Fruit fly (Drosophila melanogaster) whole organism, embryonic: Measurements from ENCODE around the gene CG32276.

ENCODE experiments used
- Adf1 ChIP-seq: fragments of 200-800 bp; sonication (Bioruptor generic); IDR thresholded peaks from 2 replicates; pipeline ENCODE4 v1.3.6; 2022; ENCODE audit warnings: missing biosample characterization, missing genetic modification characterization
- BEAF-32 ChIP-seq: fragments of 200-800 bp; sonication (Bioruptor generic); optimal IDR thresholded peaks from 3 replicates; lab custom pipeline; 2017; ENCODE audit warnings: missing biosample characterization, missing genetic modification characterization, mild to moderate bottlenecking, moderate library complexity, missing genetic modification reagents
- Blimp-1 ChIP-seq: fragments of 200-800 bp; sonication (Bioruptor generic); optimal IDR thresholded peaks from 3 replicates; lab custom pipeline; 2018; ENCODE audit warnings: missing biosample characterization, missing genetic modification characterization, mild to moderate bottlenecking, moderate library complexity, missing genetic modification reagents
- CG12659 ChIP-seq: fragments of 200-800 bp; sonication (Bioruptor generic); optimal IDR thresholded peaks from 3 replicates; lab custom pipeline; 2017; ENCODE audit warnings: mild to moderate bottlenecking, missing biosample characterization, missing genetic modification reagents, missing genetic modification characterization
- CG13775 ChIP-seq: fragments of 200-800 bp; sonication (Bioruptor generic); optimal IDR thresholded peaks from 3 replicates; lab custom pipeline; 2017; ENCODE audit warnings: missing biosample characterization, mild to moderate bottlenecking, missing genetic modification characterization
- CG15514 ChIP-seq: fragments of 200-800 bp; sonication (Bioruptor generic); optimal IDR thresholded peaks from 3 replicates; lab custom pipeline; 2017; ENCODE audit warnings: missing biosample characterization, missing genetic modification characterization, mild to moderate bottlenecking, moderate library complexity, missing genetic modification reagents
- CG17186 ChIP-seq: fragments of 200-800 bp; sonication (Bioruptor generic); optimal IDR thresholded peaks from 3 replicates; lab custom pipeline; 2017; ENCODE audit warnings: missing biosample characterization, missing genetic modification reagents, missing genetic modification characterization
- CG18619 ChIP-seq: fragments of 200-800 bp; sonication (Bioruptor generic); optimal IDR thresholded peaks from 3 replicates; lab custom pipeline; 2017; ENCODE audit warnings: missing biosample characterization, mild to moderate bottlenecking, missing genetic modification characterization
- CG2116 ChIP-seq: fragments of 200-800 bp; sonication (Bioruptor generic); optimal IDR thresholded peaks from 3 replicates; lab custom pipeline; 2018; ENCODE audit warnings: missing biosample characterization, mild to moderate bottlenecking, missing genetic modification characterization
- CG2120 ChIP-seq: fragments of 200-800 bp; sonication (Bioruptor generic); optimal IDR thresholded peaks from 3 replicates; lab custom pipeline; 2016; ENCODE audit warnings: missing biosample characterization, missing genetic modification characterization
- CG34376 ChIP-seq: fragments of 200-800 bp; sonication (Bioruptor generic); optimal IDR thresholded peaks from 2 replicates; lab custom pipeline; 2018; ENCODE audit warnings: missing biosample characterization, mild to moderate bottlenecking, missing genetic modification characterization
- CG34422 ChIP-seq: fragments of 200-800 bp; sonication (Bioruptor generic); IDR thresholded peaks from 3 replicates; pipeline ENCODE4 v1.3.6; 2022; ENCODE audit warnings: missing biosample characterization, missing genetic modification characterization
- CG3847 ChIP-seq: fragments of 200-800 bp; sonication (Bioruptor generic); IDR thresholded peaks from 2 replicates; pipeline ENCODE4 v1.3.6; 2022; ENCODE audit warnings: missing biosample characterization, missing genetic modification characterization
- CG4617 ChIP-seq: fragments of 200-800 bp; sonication (Bioruptor generic); optimal IDR thresholded peaks from 3 replicates; lab custom pipeline; 2016; ENCODE audit warnings: missing biosample characterization, missing genetic modification characterization, borderline replicate concordance
- CG6683 ChIP-seq: fragments of 200-800 bp; sonication (Bioruptor generic); optimal IDR thresholded peaks from 2 replicates; lab custom pipeline; 2017; ENCODE audit warnings: missing biosample characterization, mild to moderate bottlenecking, missing genetic modification characterization, missing genetic modification reagents
- CG6813 ChIP-seq: fragments of 200-800 bp; sonication (Bioruptor generic); optimal IDR thresholded peaks from 2 replicates; lab custom pipeline; 2017; ENCODE audit warnings: missing biosample characterization, missing genetic modification characterization, mild to moderate bottlenecking, moderate library complexity, missing genetic modification reagents
- CG9797 ChIP-seq: fragments of 200-800 bp; sonication (Bioruptor generic); optimal IDR thresholded peaks from 3 replicates; lab custom pipeline; 2018; ENCODE audit warnings: missing biosample characterization, mild to moderate bottlenecking, missing genetic modification characterization
- Ets97D ChIP-seq: fragments of 200-800 bp; sonication (Bioruptor generic); optimal IDR thresholded peaks from 3 replicates; lab custom pipeline; 2016; ENCODE audit warnings: missing biosample characterization, missing genetic modification characterization
- HLHmδ ChIP-seq: fragments of 200-800 bp; sonication (Bioruptor generic); optimal IDR thresholded peaks from 2 replicates; lab custom pipeline; 2018; ENCODE audit warnings: missing biosample characterization, mild to moderate bottlenecking, missing genetic modification characterization, moderate library complexity
- HmgZ ChIP-seq: fragments of 200-800 bp; sonication (Bioruptor generic); optimal IDR thresholded peaks from 2 replicates; lab custom pipeline; 2018; ENCODE audit warnings: missing biosample characterization, mild to moderate bottlenecking, missing genetic modification characterization
- Hsf ChIP-seq: fragments of 200-800 bp; sonication (Bioruptor generic); optimal IDR thresholded peaks from 3 replicates; lab custom pipeline; 2016; ENCODE audit warnings: missing biosample characterization, missing genetic modification characterization
- Lhr ChIP-seq: fragments of 200-800 bp; sonication (Bioruptor generic); optimal IDR thresholded peaks from 3 replicates; lab custom pipeline; 2017; ENCODE audit warnings: mild to moderate bottlenecking, missing biosample characterization, missing genetic modification reagents, missing genetic modification characterization
- MESR4 ChIP-seq: fragments of 200-800 bp; sonication (Bioruptor generic); optimal IDR thresholded peaks from 2 replicates; lab custom pipeline; 2018; ENCODE audit warnings: missing biosample characterization, mild to moderate bottlenecking, missing genetic modification characterization, moderate library complexity
- MTF-1 ChIP-seq: fragments of 200-800 bp; sonication (Bioruptor generic); optimal IDR thresholded peaks from 2 replicates; lab custom pipeline; 2018; ENCODE audit warnings: missing biosample characterization, mild to moderate bottlenecking, missing genetic modification characterization, borderline replicate concordance
- Med ChIP-seq: fragments of 200-800 bp; sonication (Bioruptor generic); peaks from one replicate; lab custom pipeline; 2016; ENCODE audit warnings: missing biosample characterization, missing genetic modification characterization, mild to moderate bottlenecking, inconsistent platforms, moderate library complexity
- Myb ChIP-seq: fragments of 200-800 bp; sonication (Bioruptor generic); optimal IDR thresholded peaks from 2 replicates; lab custom pipeline; 2016; ENCODE audit warnings: missing biosample characterization, missing genetic modification characterization
- Stat92E ChIP-seq, 3 experiments: fragments of >200 bp in 2 of 3; fragments of 200-800 bp in 1 of 3; sonication (Bioruptor generic) in 1 of 3; optimal IDR thresholded peaks; 2 replicates each; lab custom pipeline; 2017 to 2019; ENCODE audit warnings: missing biosample characterization in 3 of 3, missing genetic modification characterization in 3 of 3, mild to moderate bottlenecking in 1 of 3, moderate library complexity in 1 of 3
- Trl ChIP-seq, 3 experiments: fragments of >200 bp in 2 of 3; fragments of 200-800 bp in 1 of 3; sonication (Bioruptor generic) in 1 of 3; optimal IDR thresholded peaks; 2 replicates in 1 of 3; 3 replicates in 2 of 3; lab custom pipeline; 2016 to 2017; ENCODE audit warnings: missing biosample characterization in 1 of 3, missing genetic modification characterization in 1 of 3
- YL-1 ChIP-seq: fragments of 200-800 bp; sonication (Bioruptor generic); optimal IDR thresholded peaks from 3 replicates; lab custom pipeline; 2017; ENCODE audit warnings: missing biosample characterization, mild to moderate bottlenecking, missing genetic modification characterization
- az2 ChIP-seq: fragments of 200-800 bp; sonication (Bioruptor generic); optimal IDR thresholded peaks from 3 replicates; lab custom pipeline; 2016; ENCODE audit warnings: missing biosample characterization, missing genetic modification characterization
- bigmax ChIP-seq: fragments of 200-800 bp; sonication (Bioruptor generic); optimal IDR thresholded peaks from 2 replicates; lab custom pipeline; 2018; ENCODE audit warnings: missing biosample characterization, mild to moderate bottlenecking, missing genetic modification characterization
- cad ChIP-seq: fragments of >200 bp; optimal IDR thresholded peaks from 2 replicates; lab custom pipeline; 2017; ENCODE audit warnings: missing biosample characterization, missing genetic modification characterization
- caup ChIP-seq: fragments of 200-800 bp; sonication (Bioruptor generic); optimal IDR thresholded peaks from 3 replicates; lab custom pipeline; 2017; ENCODE audit warnings: missing biosample characterization, mild to moderate bottlenecking, missing genetic modification characterization, moderate library complexity; ENCODE audit not compliant: severe bottlenecking
- chif ChIP-seq, 2 experiments: fragments of 200-800 bp; sonication (Bioruptor generic); optimal IDR thresholded peaks; 3 replicates each; lab custom pipeline; 2016; ENCODE audit warnings: missing biosample characterization in 2 of 2, missing genetic modification characterization in 2 of 2
- ftz-f1 ChIP-seq: fragments of 200-800 bp; sonication (Bioruptor generic); optimal IDR thresholded peaks from 2 replicates; lab custom pipeline; 2016; ENCODE audit warnings: missing biosample characterization, missing genetic modification characterization
- gfzf ChIP-seq: fragments of 200-800 bp; sonication (Bioruptor generic); optimal IDR thresholded peaks from 2 replicates; lab custom pipeline; 2016; ENCODE audit warnings: missing biosample characterization, mild to moderate bottlenecking, missing genetic modification characterization, moderate library complexity
- kah ChIP-seq: fragments of 200-800 bp; sonication (Bioruptor generic); optimal IDR thresholded peaks from 2 replicates; lab custom pipeline; 2018; ENCODE audit warnings: missing biosample characterization, mild to moderate bottlenecking, missing genetic modification characterization
- knrl ChIP-seq: fragments of 200-800 bp; sonication (Bioruptor generic); IDR thresholded peaks from 3 replicates; pipeline ENCODE4 v1.3.6; 2022; ENCODE audit warnings: missing biosample characterization, missing genetic modification characterization; ENCODE audit not compliant: partially characterized antibody
- mirr ChIP-seq: fragments of 200-800 bp; sonication (Bioruptor generic); optimal IDR thresholded peaks from 3 replicates; lab custom pipeline; 2018; ENCODE audit warnings: missing biosample characterization, mild to moderate bottlenecking, missing genetic modification characterization
- nau ChIP-seq: fragments of 200-800 bp; sonication (Bioruptor generic); optimal IDR thresholded peaks from 3 replicates; lab custom pipeline; 2017; ENCODE audit warnings: missing biosample characterization, mild to moderate bottlenecking, missing genetic modification characterization, missing genetic modification reagents
- nmo ChIP-seq: fragments of 200-800 bp; sonication (Bioruptor generic); optimal IDR thresholded peaks from 2 replicates; lab custom pipeline; 2018; ENCODE audit warnings: missing biosample characterization, mild to moderate bottlenecking, missing genetic modification characterization, moderate library complexity
- pzg ChIP-seq: fragments of 200-800 bp; sonication (Bioruptor generic); optimal IDR thresholded peaks from 3 replicates; lab custom pipeline; 2018; ENCODE audit warnings: missing biosample characterization, mild to moderate bottlenecking, missing genetic modification characterization, moderate library complexity
- row ChIP-seq: fragments of 200-800 bp; sonication (Bioruptor generic); IDR thresholded peaks from 3 replicates; pipeline ENCODE4 v1.3.6; 2022; ENCODE audit warnings: missing biosample characterization, missing genetic modification characterization
- tna ChIP-seq: fragments of 200-800 bp; sonication (Bioruptor generic); IDR thresholded peaks from 2 replicates; pipeline ENCODE4 v1.3.6; 2022; ENCODE audit warnings: missing biosample characterization, missing genetic modification characterization; ENCODE audit not compliant: partially characterized antibody
- zfh2 ChIP-seq: fragments of 200-800 bp; sonication (Bioruptor generic); optimal IDR thresholded peaks from 2 replicates; lab custom pipeline; 2016; ENCODE audit warnings: missing biosample characterization, missing genetic modification characterization

CG32276 gene

dm6 chr3L:3218859-3219258 is 20.0 kb upstream of the CG32276 start, which contains the start of the genes hob and nSMase (continued):
- peak; percentile 7; the same call in 1 of the 3 replicates for TF ChIP-seq CG34422 (GFP tag; lab: Robert Waterston, UW)
- TF ChIP-seq Hsf, result peak; percentile 28
- TF ChIP-seq HmgZ (tag; lab: Kevin White, UChicago), result peak; percentile 12
- TF ChIP-seq CG13775 (GFP tag; lab: Kevin White, UChicago), result peak; percentile 22
- peak; percentile 76 for TF ChIP-seq Med (GFP tag; lab: Kevin White, UChicago)
- peak; percentile 58 for TF ChIP-seq CG17186 (GFP tag; lab: Kevin White, UChicago)
- peak; percentile 52 for TF ChIP-seq Lhr (GFP tag; lab: Kevin White, UChicago)
- no peak for TF ChIP-seq cad (GFP tag; lab: Kevin White, UChicago)
- peak in 1 of 3 experiments; percentile 40 for TF ChIP-seq Stat92E (GFP tag; optimal IDR thresholded peaks at IDR 0.05; lab: Kevin White, UChicago)
- TF ChIP-seq az2 (GFP tag; lab: Kevin White, UChicago), result no peak
- peak; percentile 60 for TF ChIP-seq CG4617
- TF ChIP-seq bigmax (GFP tag; lab: Kevin White, UChicago), result peak; percentile 10
- peak; percentile 42 for TF ChIP-seq BEAF-32 (GFP tag; lab: Kevin White, UChicago)
- no peak for TF ChIP-seq mirr (GFP tag; lab: Kevin White, UChicago)
- peak; percentile 43 for TF ChIP-seq CG2120 (GFP tag; lab: Kevin White, UChicago)
- TF ChIP-seq zfh2, result no peak
- TF ChIP-seq CG12659 (GFP tag; lab: Kevin White, UChicago), result peak; percentile 70
- TF ChIP-seq MESR4 (GFP tag; lab: Kevin White, UChicago), result no peak
- peak; percentile 27 for TF ChIP-seq ftz-f1 (GFP tag; lab: Kevin White, UChicago)
- peak; percentile 59 for TF ChIP-seq Ets97D (GFP tag; lab: Kevin White, UChicago)
- TF ChIP-seq gfzf, result peak; percentile 95
- TF ChIP-seq YL-1 (GFP tag; lab: Kevin White, UChicago), result peak; percentile 71
- TF ChIP-seq CG3847, result peak; percentile 31; the same call in 1 of the 2 replicates
- TF ChIP-seq knrl (GFP tag; lab: Robert Waterston, UW), result peak; percentile 37; the same call in 1 of the 3 replicates
- TF ChIP-seq pzg (GFP tag; lab: Kevin White, UChicago), result peak; percentile 84
- peak; percentile 3 for TF ChIP-seq caup (GFP tag; lab: Kevin White, UChicago)
- no peak for TF ChIP-seq CG6683
- peak; percentile 58 for TF ChIP-seq nmo (GFP tag; lab: Kevin White, UChicago)
- peak; percentile 37 for TF ChIP-seq CG34376 (GFP tag; lab: Kevin White, UChicago)
- peak; percentile 97 for TF ChIP-seq CG2116
- TF ChIP-seq CG9797, result peak; percentile 83
- TF ChIP-seq CG15514, result peak; percentile 72
- no peak for TF ChIP-seq Adf1 (GFP tag; lab: Robert Waterston, UW)
- peak; percentile 44 for TF ChIP-seq row
- TF ChIP-seq Blimp-1, result peak; percentile 23
- no peak for TF ChIP-seq tna

dm6 chr3L:3208895-3209294 is 10.0 kb upstream of the CG32276 start, which contains the start of the genes CG32269 and CG32270:
Gene CG32269 (minus strand): TSS chr3L:3208985.
Gene CG32270 (minus strand): TSS chr3L:3208985.
- TF ChIP-seq caup (GFP tag; lab: Kevin White, UChicago) (peak; percentile 11), MTF-1 (peak; percentile 0), CG18619 (GFP tag; lab: Kevin White, UChicago) (peak; percentile 3), HLHmδ (GFP tag; lab: Kevin White, UChicago) (peak; percentile 30), Myb (GFP tag; lab: Kevin White, UChicago) (no peak), mirr (GFP tag; lab: Kevin White, UChicago) (peak; percentile 66), nau (GFP tag; lab: Kevin White, UChicago) (no peak), Trl (optimal IDR thresholded peaks at IDR 0.05; lab: Kevin White, UChicago) (no peak), Trl (GFP tag; optimal IDR thresholded peaks at IDR 0.05; lab: Kevin White, UChicago) (peak; percentile 0), CG6813 (GFP tag; lab: Kevin White, UChicago) (peak; percentile 18), chif (GFP tag; optimal IDR thresholded peaks at IDR 0.05; lab: Kevin White, UChicago) (no peak), kah (GFP tag; lab: Kevin White, UChicago) (peak; percentile 71)
